Worm (Caenorhabditis elegans) whole organism, L2 larva: ENCODE data around the gene C27A2.7.
A peak's percentile ranks its signal among the peaks of the same experiment; 100 is the strongest.

ENCODE experiments used
- C34F6.9 ChIP-seq: fragments of 150-350 bp; optimal IDR thresholded peaks from 2 replicates; lab custom pipeline; 2014; ENCODE audit warnings: missing biosample characterization, missing genetic modification characterization
- F13H6.1 ChIP-seq: sonication (generic microtip); optimal IDR thresholded peaks from 2 replicates; lab custom pipeline; 2016; ENCODE audit warnings: missing genetic modification characterization, missing compliant biosample characterization
- R02D3.7 ChIP-seq: fragments of 150-350 bp; optimal IDR thresholded peaks from 2 replicates; lab custom pipeline; 2014; ENCODE audit warnings: missing biosample characterization, missing genetic modification characterization
- Y55F3AM.14 ChIP-seq: fragments of 200-800 bp; sonication (Bioruptor generic); optimal IDR thresholded peaks from 2 replicates; lab custom pipeline; 2018; ENCODE audit warnings: mild to moderate bottlenecking, missing genetic modification characterization, missing compliant biosample characterization
- ZK546.5 ChIP-seq: sonication (generic microtip); optimal IDR thresholded peaks from 2 replicates; lab custom pipeline; 2017; ENCODE audit warnings: missing biosample characterization, missing genetic modification characterization
- alr-1 ChIP-seq: fragments of 150-350 bp; optimal IDR thresholded peaks from 2 replicates; lab custom pipeline; 2014; ENCODE audit warnings: missing biosample characterization, missing genetic modification characterization
- aly-2 ChIP-seq: fragments of 150-350 bp; optimal IDR thresholded peaks from 2 replicates; lab custom pipeline; 2014; ENCODE audit warnings: missing biosample characterization, missing genetic modification characterization
- ama-1 ChIP-seq: fragments of 150-350 bp; optimal IDR thresholded peaks from 2 replicates; lab custom pipeline; 2018; ENCODE audit warnings: inconsistent platforms
- blmp-1 ChIP-seq: sonication (generic microtip); optimal IDR thresholded peaks from 2 replicates; lab custom pipeline; 2017; ENCODE audit warnings: missing genetic modification characterization, mild to moderate bottlenecking, missing compliant biosample characterization, antibody characterized with exemption, moderate library complexity; ENCODE audit not compliant: insufficient read depth
- ceh-16 ChIP-seq: fragments of 150-350 bp; optimal IDR thresholded peaks from 2 replicates; lab custom pipeline; 2014; ENCODE audit warnings: missing biosample characterization, missing genetic modification characterization
- ceh-82 ChIP-seq: fragments of 150-350 bp; optimal IDR thresholded peaks from 2 replicates; lab custom pipeline; 2014; ENCODE audit warnings: missing biosample characterization, missing genetic modification characterization
- crh-2 ChIP-seq: sonication (generic microtip); optimal IDR thresholded peaks from 2 replicates; lab custom pipeline; 2017; ENCODE audit warnings: missing biosample characterization, missing genetic modification characterization
- dmd-4 ChIP-seq: sonication (generic microtip); optimal IDR thresholded peaks from 2 replicates; lab custom pipeline; 2017; ENCODE audit warnings: missing biosample characterization, missing genetic modification characterization
- egl-27 ChIP-seq: sonication (generic microtip); optimal IDR thresholded peaks from 3 replicates; lab custom pipeline; 2017; ENCODE audit warnings: missing biosample characterization, missing genetic modification reagents, missing genetic modification characterization
- elt-1 ChIP-seq: fragments of 150-350 bp; optimal IDR thresholded peaks from 2 replicates; lab custom pipeline; 2014; ENCODE audit warnings: missing biosample characterization, missing genetic modification characterization
- elt-3 ChIP-seq: sonication (generic microtip); optimal IDR thresholded peaks from 2 replicates; lab custom pipeline; 2017; ENCODE audit warnings: missing biosample characterization, missing genetic modification characterization
- fos-1 ChIP-seq: fragments of 150-350 bp; optimal IDR thresholded peaks from 2 replicates; lab custom pipeline; 2014; ENCODE audit warnings: missing biosample characterization, missing genetic modification characterization
- gmeb-1 ChIP-seq: fragments of 150-350 bp; optimal IDR thresholded peaks from 2 replicates; lab custom pipeline; 2014; ENCODE audit warnings: missing biosample characterization, missing genetic modification characterization
- lin-11 ChIP-seq: fragments of 150-350 bp; sonication (generic microtip); optimal IDR thresholded peaks from 2 replicates; lab custom pipeline; 2014; ENCODE audit warnings: missing biosample characterization, missing genetic modification characterization, inconsistent platforms, mixed read lengths
- lin-13 ChIP-seq: fragments of 150-350 bp; optimal IDR thresholded peaks from 2 replicates; lab custom pipeline; 2014; ENCODE audit warnings: missing biosample characterization, missing genetic modification reagents, missing genetic modification characterization
- lin-39 ChIP-seq: fragments of 150-350 bp; optimal IDR thresholded peaks from 2 replicates; lab custom pipeline; 2014; ENCODE audit warnings: missing biosample characterization, missing genetic modification reagents, missing genetic modification characterization
- lsy-2 ChIP-seq, 2 experiments: fragments of 150-350 bp in 1 of 2; sonication (generic microtip) in 1 of 2; optimal IDR thresholded peaks; 2 replicates each; lab custom pipeline; 2014 to 2017; ENCODE audit warnings: missing biosample characterization in 2 of 2, missing genetic modification characterization in 2 of 2
- mab-5 ChIP-seq: fragments of 150-350 bp; optimal IDR thresholded peaks from 2 replicates; lab custom pipeline; 2014; ENCODE audit warnings: missing biosample characterization, missing genetic modification characterization
- mbf-1 ChIP-seq: sonication (generic microtip); optimal IDR thresholded peaks from 2 replicates; lab custom pipeline; 2017; ENCODE audit warnings: missing biosample characterization, missing genetic modification characterization
- mdl-1 ChIP-seq, 2 experiments: fragments of 150-350 bp in 1 of 2; sonication (generic microtip) in 1 of 2; optimal IDR thresholded peaks; 2 replicates each; lab custom pipeline; 2017; ENCODE audit warnings: missing biosample characterization in 2 of 2, missing genetic modification characterization in 2 of 2
- nhr-10 ChIP-seq: sonication (generic microtip); optimal IDR thresholded peaks from 2 replicates; lab custom pipeline; 2017; ENCODE audit warnings: missing biosample characterization, missing genetic modification characterization
- nhr-11 ChIP-seq: fragments of 150-350 bp; optimal IDR thresholded peaks from 2 replicates; lab custom pipeline; 2014; ENCODE audit warnings: missing biosample characterization, missing genetic modification characterization
- nhr-12 ChIP-seq: fragments of 150-350 bp; optimal IDR thresholded peaks from 2 replicates; lab custom pipeline; 2014; ENCODE audit warnings: missing biosample characterization, missing genetic modification characterization
- nhr-129 ChIP-seq: fragments of 150-350 bp; optimal IDR thresholded peaks from 2 replicates; lab custom pipeline; 2014; ENCODE audit warnings: missing biosample characterization, missing genetic modification characterization
- nhr-21 ChIP-seq: fragments of 150-350 bp; optimal IDR thresholded peaks from 2 replicates; lab custom pipeline; 2014; ENCODE audit warnings: missing biosample characterization, missing genetic modification characterization
- nhr-23 ChIP-seq: fragments of 150-350 bp; optimal IDR thresholded peaks from 2 replicates; lab custom pipeline; 2014; ENCODE audit warnings: missing biosample characterization, missing genetic modification reagents, missing genetic modification characterization
- nhr-237 ChIP-seq: fragments of 150-350 bp; optimal IDR thresholded peaks from 2 replicates; lab custom pipeline; 2014; ENCODE audit warnings: missing biosample characterization, missing genetic modification characterization
- nhr-25 ChIP-seq: fragments of 150-350 bp; sonication (generic microtip); optimal IDR thresholded peaks from 3 replicates; lab custom pipeline; 2014; ENCODE audit warnings: missing biosample characterization, missing genetic modification characterization
- nhr-6 ChIP-seq: fragments of 150-350 bp; optimal IDR thresholded peaks from 2 replicates; lab custom pipeline; 2014; ENCODE audit warnings: missing biosample characterization, missing genetic modification characterization
- nhr-77 ChIP-seq: fragments of 150-350 bp; optimal IDR thresholded peaks from 2 replicates; lab custom pipeline; 2014; ENCODE audit warnings: missing biosample characterization, missing genetic modification characterization
- peb-1 ChIP-seq: fragments of 150-350 bp; optimal IDR thresholded peaks from 2 replicates; lab custom pipeline; 2014; ENCODE audit warnings: missing biosample characterization, missing genetic modification characterization
- sem-4 ChIP-seq: fragments of 150-350 bp; optimal IDR thresholded peaks from 2 replicates; lab custom pipeline; 2014; ENCODE audit warnings: missing biosample characterization, missing genetic modification reagents, missing genetic modification characterization
- skn-1 ChIP-seq: sonication (generic microtip); optimal IDR thresholded peaks from 2 replicates; lab custom pipeline; 2017; ENCODE audit warnings: missing biosample characterization, missing genetic modification characterization
- sma-3 ChIP-seq: sonication (generic microtip); optimal IDR thresholded peaks from 2 replicates; lab custom pipeline; 2016; ENCODE audit warnings: missing genetic modification reagents, missing genetic modification characterization, missing compliant biosample characterization
- sma-9 ChIP-seq, 2 experiments: fragments of 150-350 bp in 1 of 2; sonication (generic microtip) in 1 of 2; optimal IDR thresholded peaks; 2 replicates each; lab custom pipeline; 2014 to 2016; ENCODE audit warnings: missing genetic modification characterization in 2 of 2, mild to moderate bottlenecking in 1 of 2, missing biosample characterization in 1 of 2, missing compliant biosample characterization in 1 of 2, missing genetic modification reagents in 1 of 2, moderate library complexity in 1 of 2
- snpc-4 ChIP-seq: fragments of 150-350 bp; optimal IDR thresholded peaks from 2 replicates; lab custom pipeline; 2014; ENCODE audit warnings: missing biosample characterization, missing genetic modification characterization
- unc-39 ChIP-seq: fragments of 150-350 bp; optimal IDR thresholded peaks from 2 replicates; lab custom pipeline; 2014; ENCODE audit warnings: missing biosample characterization, missing genetic modification characterization
- unc-55 ChIP-seq: fragments of 150-350 bp; sonication (generic microtip); optimal IDR thresholded peaks from 3 replicates; lab custom pipeline; 2014; ENCODE audit warnings: missing biosample characterization, missing genetic modification reagents, missing genetic modification characterization
- unc-62 ChIP-seq: fragments of 150-350 bp; optimal IDR thresholded peaks from 2 replicates; lab custom pipeline; 2014; ENCODE audit warnings: missing biosample characterization, missing genetic modification reagents, missing genetic modification characterization
- zag-1 ChIP-seq: fragments of 150-350 bp; optimal IDR thresholded peaks from 2 replicates; lab custom pipeline; 2014; ENCODE audit warnings: missing biosample characterization, missing genetic modification characterization
- ztf-1 ChIP-seq: fragments of 200-800 bp; sonication (Bioruptor generic); conservative IDR thresholded peaks from 2 replicates; pipeline ENCODE4 v1.3.6; 2022; ENCODE audit warnings: missing genetic modification characterization, missing compliant biosample characterization
- ztf-11 ChIP-seq: sonication (generic microtip); optimal IDR thresholded peaks from 2 replicates; lab custom pipeline; 2017; ENCODE audit warnings: missing biosample characterization, missing genetic modification characterization
- ztf-4 ChIP-seq: fragments of 150-350 bp; optimal IDR thresholded peaks from 2 replicates; lab custom pipeline; 2014; ENCODE audit warnings: missing biosample characterization, missing genetic modification characterization

The C27A2.7 gene

ce11 chrII:5042381-5042930, 28.7 kb downstream of the C27A2.7 start:
- TF ChIP-seq F13H6.1 (peak; percentile 37), elt-1 (no peak), sma-9 (GFP tag; optimal IDR thresholded peaks at IDR 0.05; lab: Kevin White, UChicago) (no peak), sma-9 (tag; optimal IDR thresholded peaks at IDR 0.05; lab: Kevin White, UChicago) (no peak), mbf-1 (tag; lab: Kevin White, UChicago) (no peak), skn-1 (no peak), fos-1 (tag; lab: Kevin White, UChicago) (no peak), nhr-21 (tag; lab: Kevin White, UChicago) (no peak), lin-39 (tag; lab: Kevin White, UChicago) (no peak), nhr-23 (tag; lab: Kevin White, UChicago) (no peak), ceh-82 (tag; lab: Kevin White, UChicago) (no peak), sma-3 (GFP tag; lab: Kevin White, UChicago) (no peak), dmd-4 (tag; lab: Kevin White, UChicago) (no peak), nhr-11 (tag; lab: Kevin White, UChicago) (no peak), lin-11 (tag; lab: Kevin White, UChicago) (no peak), gmeb-1 (tag; lab: Kevin White, UChicago) (no peak), ama-1 (lab: Kevin White, UChicago) (no peak), peb-1 (tag; lab: Kevin White, UChicago) (no peak), nhr-129 (tag; lab: Kevin White, UChicago) (peak; percentile 15), ceh-16 (tag; lab: Kevin White, UChicago) (no peak), snpc-4 (tag; lab: Kevin White, UChicago) (no peak), mab-5 (no peak), C34F6.9 (tag; lab: Kevin White, UChicago) (peak; percentile 13), unc-62 (GFP tag; lab: Kevin White, UChicago) (no peak), aly-2 (tag; lab: Kevin White, UChicago) (no peak), alr-1 (no peak), ztf-4 (tag; lab: Kevin White, UChicago) (no peak), Y55F3AM.14 (GFP tag; lab: Kevin White, UChicago) (no peak), crh-2 (tag; lab: Kevin White, UChicago) (no peak), unc-39 (no peak), unc-55 (peak; percentile 53), lin-13 (GFP tag; lab: Kevin White, UChicago) (no peak), nhr-10 (tag; lab: Kevin White, UChicago) (no peak), nhr-12 (tag; lab: Kevin White, UChicago) (no peak), mdl-1 (tag; optimal IDR thresholded peaks at IDR 0.05; lab: Kevin White, UChicago) (no peak), ztf-11 (tag; lab: Kevin White, UChicago) (no peak), nhr-237 (tag; lab: Kevin White, UChicago) (no peak), egl-27 (tag; lab: Kevin White, UChicago) (no peak), ztf-1 (GFP tag; lab: Robert Waterston, UW) (no peak), nhr-77 (no peak), sem-4 (tag; lab: Kevin White, UChicago) (no peak), elt-3 (tag; lab: Kevin White, UChicago) (no peak), zag-1 (tag; lab: Kevin White, UChicago) (peak; percentile 24), ZK546.5 (tag; lab: Kevin White, UChicago) (no peak), lsy-2 (tag; optimal IDR thresholded peaks at IDR 0.05; lab: Kevin White, UChicago) (peak in 1 of 2 experiments; percentile 35), nhr-25 (tag; lab: Kevin White, UChicago) (no peak), blmp-1 (no peak), nhr-6 (tag; lab: Kevin White, UChicago) (peak; percentile 11), R02D3.7 (tag; lab: Kevin White, UChicago) (no peak)
